Worm (Caenorhabditis elegans): Measurements from ENCODE around the gene T26C5.2.

The T26C5.2 gene

ce11 chrII:9233813-9234212 lies 790 bp downstream of the T26C5.2 start:
- no peak for TF ChIP-seq F13C5.2 (tag; optimal IDR thresholded peaks at IDR 0.05)
- no peak for TF ChIP-seq hmbx-1 (tag; optimal IDR thresholded peaks at IDR 0.05)
- no peak for TF ChIP-seq B0310.2 (tag; optimal IDR thresholded peaks at IDR 0.05)
- TF ChIP-seq ceh-13 (GFP tag; optimal IDR thresholded peaks at IDR 0.05) = no peak
- TF ChIP-seq scrt-1 (GFP tag; IDR thresholded peaks at IDR 0.05) = no peak

- TF ChIP-seq tbx-11 (GFP tag; IDR thresholded peaks at IDR 0.05) = no peak
- TF ChIP-seq hmbx-1 (tag; optimal IDR thresholded peaks at IDR 0.05) = no peak
- no peak for TF ChIP-seq sea-1 (GFP tag; conservative IDR thresholded peaks at IDR 0.05)
- TF ChIP-seq scrt-1 (GFP tag; IDR thresholded peaks at IDR 0.05) = no peak
- no peak for TF ChIP-seq ama-1 (optimal IDR thresholded peaks at IDR 0.05)
- TF ChIP-seq tbx-37 (GFP tag; conservative IDR thresholded peaks at IDR 0.05) = no peak
- no peak for TF ChIP-seq hnd-1 (tag; optimal IDR thresholded peaks at IDR 0.05)
- TF ChIP-seq F13C5.2 (tag; optimal IDR thresholded peaks at IDR 0.05) = no peak
- no peak for TF ChIP-seq pes-1 (GFP tag; IDR thresholded peaks at IDR 0.05)
- TF ChIP-seq aly-1 (tag; optimal IDR thresholded peaks at IDR 0.05) = no peak
- TF ChIP-seq flt-1 (GFP tag; IDR thresholded peaks at IDR 0.05) = no peak
- TF ChIP-seq B0310.2 (tag; optimal IDR thresholded peaks at IDR 0.05) = no peak
- TF ChIP-seq tra-4 (tag; optimal IDR thresholded peaks at IDR 0.05) = no peak
- TF ChIP-seq ets-7 (tag; optimal IDR thresholded peaks at IDR 0.05) = no peak
- no peak for TF ChIP-seq ceh-13 (GFP tag; optimal IDR thresholded peaks at IDR 0.05)
- TF ChIP-seq ceh-36 (tag; optimal IDR thresholded peaks at IDR 0.05) = no peak
- TF ChIP-seq hmg-4 (GFP tag; optimal IDR thresholded peaks at IDR 0.05) = no peak
Measured at ce11 chrII:9236283-9236682, 3.3 kb downstream of the T26C5.2 start, which contains the start of gene T26C5.3. Gene T26C5.3 (plus strand): TSS chrII:9236583.

- no peak for TF ChIP-seq ceh-36 (tag; optimal IDR thresholded peaks at IDR 0.05)
- TF ChIP-seq tra-4 (tag; optimal IDR thresholded peaks at IDR 0.05) = no peak
- no peak for TF ChIP-seq sea-1 (GFP tag; conservative IDR thresholded peaks at IDR 0.05)
- TF ChIP-seq B0310.2 (tag; optimal IDR thresholded peaks at IDR 0.05) = no peak
- TF ChIP-seq tbx-37 (GFP tag; conservative IDR thresholded peaks at IDR 0.05) = no peak
- no peak for TF ChIP-seq hmbx-1 (tag; optimal IDR thresholded peaks at IDR 0.05)
- no peak for TF ChIP-seq ets-7 (tag; optimal IDR thresholded peaks at IDR 0.05)
- TF ChIP-seq tbx-11 (GFP tag; IDR thresholded peaks at IDR 0.05) = no peak
- TF ChIP-seq ama-1 (optimal IDR thresholded peaks at IDR 0.05) = no peak
- no peak for TF ChIP-seq scrt-1 (GFP tag; IDR thresholded peaks at IDR 0.05)
- TF ChIP-seq hnd-1 (tag; optimal IDR thresholded peaks at IDR 0.05) = no peak
- no peak for TF ChIP-seq F13C5.2 (tag; optimal IDR thresholded peaks at IDR 0.05)
- TF ChIP-seq aly-1 (tag; optimal IDR thresholded peaks at IDR 0.05) = no peak
- TF ChIP-seq ceh-13 (GFP tag; optimal IDR thresholded peaks at IDR 0.05) = no peak
- no peak for TF ChIP-seq flt-1 (GFP tag; IDR thresholded peaks at IDR 0.05)
- no peak for TF ChIP-seq pes-1 (GFP tag; IDR thresholded peaks at IDR 0.05)
Measured at ce11 chrII:9236972-9237371, 3.9 kb downstream of the T26C5.2 start.

ce11 chrII:9237719-9238118 lies 4.7 kb downstream of the T26C5.2 start:
- no peak for TF ChIP-seq flt-1 (GFP tag; IDR thresholded peaks at IDR 0.05)
- TF ChIP-seq ceh-13 (GFP tag; optimal IDR thresholded peaks at IDR 0.05) = no peak
- TF ChIP-seq tbx-11 (GFP tag; IDR thresholded peaks at IDR 0.05) = no peak
- no peak for TF ChIP-seq hmbx-1 (tag; optimal IDR thresholded peaks at IDR 0.05)
- no peak for TF ChIP-seq hnd-1 (tag; optimal IDR thresholded peaks at IDR 0.05)
- TF ChIP-seq F13C5.2 (tag; optimal IDR thresholded peaks at IDR 0.05) = no peak
- TF ChIP-seq ceh-36 (tag; optimal IDR thresholded peaks at IDR 0.05) = no peak
- no peak for TF ChIP-seq tbx-37 (GFP tag; conservative IDR thresholded peaks at IDR 0.05)
- no peak for TF ChIP-seq scrt-1 (GFP tag; IDR thresholded peaks at IDR 0.05)
- TF ChIP-seq aly-1 (tag; optimal IDR thresholded peaks at IDR 0.05) = no peak
- TF ChIP-seq B0310.2 (tag; optimal IDR thresholded peaks at IDR 0.05) = no peak
- TF ChIP-seq hmg-4 (GFP tag; optimal IDR thresholded peaks at IDR 0.05) = no peak
- TF ChIP-seq sea-1 (GFP tag; conservative IDR thresholded peaks at IDR 0.05) = no peak

ce11 chrII:9241610-9242009 lies 8.6 kb downstream of the T26C5.2 start:
- TF ChIP-seq hnd-1 (tag; optimal IDR thresholded peaks at IDR 0.05) (no peak), B0310.2 (tag; optimal IDR thresholded peaks at IDR 0.05) (no peak), tbx-37 (GFP tag; conservative IDR thresholded peaks at IDR 0.05) (no peak), hmg-4 (GFP tag; optimal IDR thresholded peaks at IDR 0.05) (no peak), ceh-36 (tag; optimal IDR thresholded peaks at IDR 0.05) (no peak), flt-1 (GFP tag; IDR thresholded peaks at IDR 0.05) (no peak), hmbx-1 (tag; optimal IDR thresholded peaks at IDR 0.05) (no peak), tbx-11 (GFP tag; IDR thresholded peaks at IDR 0.05) (no peak), scrt-1 (GFP tag; IDR thresholded peaks at IDR 0.05) (no peak), sea-1 (GFP tag; conservative IDR thresholded peaks at IDR 0.05) (no peak), pes-1 (GFP tag; IDR thresholded peaks at IDR 0.05) (no peak), ets-7 (tag; optimal IDR thresholded peaks at IDR 0.05) (no peak), F13C5.2 (tag; optimal IDR thresholded peaks at IDR 0.05) (no peak), aly-1 (tag; optimal IDR thresholded peaks at IDR 0.05) (no peak), ceh-13 (GFP tag; optimal IDR thresholded peaks at IDR 0.05) (no peak), tra-4 (tag; optimal IDR thresholded peaks at IDR 0.05) (no peak)

- TF ChIP-seq tbx-37 (GFP tag; conservative IDR thresholded peaks at IDR 0.05) (no peak), ama-1 (optimal IDR thresholded peaks at IDR 0.05) (no peak), B0310.2 (tag; optimal IDR thresholded peaks at IDR 0.05) (no peak), ceh-36 (tag; optimal IDR thresholded peaks at IDR 0.05) (no peak), F13C5.2 (tag; optimal IDR thresholded peaks at IDR 0.05) (peak; percentile 23), flt-1 (GFP tag; IDR thresholded peaks at IDR 0.05) (no peak), hmg-4 (GFP tag; optimal IDR thresholded peaks at IDR 0.05) (no peak)
Measured at ce11 chrII:9242804-9243203, 9.8 kb downstream of the T26C5.2 start.

- no peak for TF ChIP-seq hmg-4 (GFP tag; optimal IDR thresholded peaks at IDR 0.05)
- TF ChIP-seq B0310.2 (tag; optimal IDR thresholded peaks at IDR 0.05) = no peak
- no peak for TF ChIP-seq aly-1 (tag; optimal IDR thresholded peaks at IDR 0.05)
- TF ChIP-seq tbx-37 (GFP tag; conservative IDR thresholded peaks at IDR 0.05) = no peak
- TF ChIP-seq ceh-13 (GFP tag; optimal IDR thresholded peaks at IDR 0.05) = no peak
- no peak for TF ChIP-seq ceh-36 (tag; optimal IDR thresholded peaks at IDR 0.05)
- TF ChIP-seq ets-7 (tag; optimal IDR thresholded peaks at IDR 0.05) = no peak
- no peak for TF ChIP-seq hmbx-1 (tag; optimal IDR thresholded peaks at IDR 0.05)
- TF ChIP-seq sea-1 (GFP tag; conservative IDR thresholded peaks at IDR 0.05) = no peak
- no peak for TF ChIP-seq scrt-1 (GFP tag; IDR thresholded peaks at IDR 0.05)
- no peak for TF ChIP-seq tra-4 (tag; optimal IDR thresholded peaks at IDR 0.05)
Measured at ce11 chrII:9246648-9247047, 13.6 kb downstream of the T26C5.2 start, which contains the start of gene T26C5.5. Gene T26C5.5 (minus strand): TSS chrII:9246748.

Measured in whole organism, early embryonic.